Comparison of ENCODE assay signal across 1 fruit fly cellular context in the genomic region with DNA sequence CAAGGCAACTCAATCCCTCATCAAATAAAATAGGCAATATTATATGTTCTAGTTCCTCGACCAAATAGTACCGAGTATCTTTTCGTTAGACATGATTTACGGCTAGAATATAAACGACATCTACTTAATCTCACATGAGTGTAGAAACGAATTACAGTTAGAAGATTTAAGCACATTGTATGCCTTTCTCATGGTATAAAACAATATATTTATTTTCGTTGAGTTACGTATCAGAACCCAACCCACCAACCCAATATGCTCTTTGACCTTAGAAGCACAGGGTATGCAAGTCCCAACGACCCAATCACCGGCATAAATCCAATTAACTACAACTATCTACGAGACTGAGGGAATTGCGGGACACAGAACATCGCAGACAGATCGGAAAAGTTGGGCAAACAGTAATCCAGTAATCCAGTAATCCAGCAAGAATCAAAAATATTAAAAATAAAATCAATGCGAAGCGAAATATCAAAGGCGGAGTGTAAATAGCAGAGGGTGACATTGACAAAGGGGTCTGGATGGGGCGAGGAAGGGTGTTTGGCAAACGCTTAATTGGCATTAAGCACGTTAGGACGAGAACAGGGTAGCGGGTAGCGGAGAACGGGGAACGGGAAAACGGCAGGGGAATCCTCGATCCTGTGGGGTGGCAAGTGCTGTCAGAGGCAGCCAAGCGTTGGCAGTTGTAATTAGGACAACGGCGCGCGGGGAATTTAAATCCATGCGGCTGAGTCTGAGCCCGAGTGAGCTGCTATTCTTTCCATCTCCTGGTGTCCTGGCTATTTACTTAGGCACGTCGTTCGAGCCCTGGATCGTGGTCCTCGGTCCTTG.
TF ChIP-seq lines count a peak whose summit lies in the region.

No protein-coding gene starts in this region.

TF ChIP-seq in whole organism, embryonic, 481 proteins besides CTCF, POLR2A, EP300 and RAD21 (continued from another document):
- peak; percentile 20 for TF ChIP-seq CG14710 (tag; optimal IDR thresholded peaks at IDR 0.05; lab: Kevin White, UChicago)
- no peak for TF ChIP-seq Hmx (GFP tag; optimal IDR thresholded peaks at IDR 0.05; lab: Kevin White, UChicago)
- no peak for TF ChIP-seq sug (tag; optimal IDR thresholded peaks at IDR 0.05; lab: Kevin White, UChicago)
- no peak for TF ChIP-seq CG31224 (GFP tag; IDR thresholded peaks at IDR 0.05; lab: Robert Waterston, UW)
- peak; percentile 44 for TF ChIP-seq CG1603 (tag; optimal IDR thresholded peaks at IDR 0.05; lab: Kevin White, UChicago)
- no peak for TF ChIP-seq usp (GFP tag; optimal IDR thresholded peaks at IDR 0.05; lab: Kevin White, UChicago)
- no peak for TF ChIP-seq E2f2 (GFP tag; IDR thresholded peaks at IDR 0.05; lab: Robert Waterston, UW)
- peak; percentile 66 for TF ChIP-seq Med (GFP tag; lab: Kevin White, UChicago)
- peak; percentile 53; the same call in 1 of the 2 replicates for TF ChIP-seq CG8765 (GFP tag; IDR thresholded peaks at IDR 0.05; lab: Robert Waterston, UW)
- TF ChIP-seq CG6813 (GFP tag; optimal IDR thresholded peaks at IDR 0.05; lab: Kevin White, UChicago), result no peak
- TF ChIP-seq onecut (GFP tag; IDR thresholded peaks at IDR 0.05; lab: Robert Waterston, UW), result peak; percentile 39
- TF ChIP-seq Kr (GFP tag; optimal IDR thresholded peaks at IDR 0.05; lab: Kevin White, UChicago), result peak; percentile 25
- TF ChIP-seq luna (GFP tag; optimal IDR thresholded peaks at IDR 0.05; lab: Kevin White, UChicago), result no peak
- peak; percentile 62 for TF ChIP-seq nerfin-1 (tag; optimal IDR thresholded peaks at IDR 0.05; lab: Kevin White, UChicago)
- TF ChIP-seq CG5953 (GFP tag; IDR thresholded peaks at IDR 0.05; lab: Robert Waterston, UW), result no peak
- TF ChIP-seq CG16863 (GFP tag; optimal IDR thresholded peaks at IDR 0.05; lab: Kevin White, UChicago), result no peak
- no peak for TF ChIP-seq CG4328 (GFP tag; optimal IDR thresholded peaks at IDR 0.05; lab: Kevin White, UChicago)
- TF ChIP-seq CG15479 (GFP tag; optimal IDR thresholded peaks at IDR 0.05; lab: Kevin White, UChicago), result no peak
- TF ChIP-seq Oli (tag; optimal IDR thresholded peaks at IDR 0.05; lab: Kevin White, UChicago), result peak; percentile 5
- TF ChIP-seq Chrac-16 (GFP tag; optimal IDR thresholded peaks at IDR 0.05; lab: Kevin White, UChicago), result no peak
- no peak for TF ChIP-seq pnt (GFP tag; optimal IDR thresholded peaks at IDR 0.05; lab: Kevin White, UChicago)
- peak in 1 of 2 experiments; percentile 67 for TF ChIP-seq eve (GFP tag; optimal IDR thresholded peaks at IDR 0.05; lab: Kevin White, UChicago)
- TF ChIP-seq CG10543 (GFP tag; optimal IDR thresholded peaks at IDR 0.05; lab: Kevin White, UChicago), result peak; percentile 42
- TF ChIP-seq grau (tag; optimal IDR thresholded peaks at IDR 0.05; lab: Kevin White, UChicago), result peak; percentile 9
- peak; percentile 53 for TF ChIP-seq gsb-n (tag; optimal IDR thresholded peaks at IDR 0.05; lab: Kevin White, UChicago)
- 0 out of 3 replicates have a peak, but pooled peaks have one; percentile 22 for TF ChIP-seq zfh1 (GFP tag; IDR thresholded peaks at IDR 0.05; lab: Robert Waterston, UW)
- TF ChIP-seq CG2712 (tag; optimal IDR thresholded peaks at IDR 0.05; lab: Kevin White, UChicago), result peak; percentile 32
- peak; percentile 12 for TF ChIP-seq Xbp1 (GFP tag; optimal IDR thresholded peaks at IDR 0.05; lab: Kevin White, UChicago)
- no peak for TF ChIP-seq org-1 (GFP tag; optimal IDR thresholded peaks at IDR 0.05; lab: Kevin White, UChicago)
- no peak for TF ChIP-seq CG13624 (GFP tag; optimal IDR thresholded peaks at IDR 0.05; lab: Kevin White, UChicago)
- no peak for TF ChIP-seq CG17912 (GFP tag; optimal IDR thresholded peaks at IDR 0.05; lab: Kevin White, UChicago)
- peak; percentile 16 for TF ChIP-seq fd96Cb (tag; optimal IDR thresholded peaks at IDR 0.05; lab: Kevin White, UChicago)
- TF ChIP-seq CG8388 (GFP tag; optimal IDR thresholded peaks at IDR 0.05; lab: Kevin White, UChicago), result no peak
- TF ChIP-seq caup (GFP tag; optimal IDR thresholded peaks at IDR 0.05; lab: Kevin White, UChicago; ENCODE audit: severe bottlenecking), result no peak
- TF ChIP-seq CG7839 (tag; optimal IDR thresholded peaks at IDR 0.05; lab: Kevin White, UChicago), result peak; percentile 37
- TF ChIP-seq unpg (GFP tag; optimal IDR thresholded peaks at IDR 0.05; lab: Kevin White, UChicago), result no peak
- no peak for TF ChIP-seq Ets97D (GFP tag; optimal IDR thresholded peaks at IDR 0.05; lab: Kevin White, UChicago)
- TF ChIP-seq CG9797 (GFP tag; optimal IDR thresholded peaks at IDR 0.05; lab: Kevin White, UChicago), result no peak
- no peak for TF ChIP-seq btn (GFP tag; optimal IDR thresholded peaks at IDR 0.05; lab: Kevin White, UChicago)
- no peak for TF ChIP-seq Camta (GFP tag; optimal IDR thresholded peaks at IDR 0.05; lab: Kevin White, UChicago)
- TF ChIP-seq corto (GFP tag; optimal IDR thresholded peaks at IDR 0.05; lab: Kevin White, UChicago), result no peak
- TF ChIP-seq Hey (tag; optimal IDR thresholded peaks at IDR 0.05; lab: Kevin White, UChicago), result peak; percentile 86
- no peak for TF ChIP-seq Hr78 (GFP tag; optimal IDR thresholded peaks at IDR 0.05; lab: Kevin White, UChicago)
- TF ChIP-seq sd (tag; optimal IDR thresholded peaks at IDR 0.05; lab: Kevin White, UChicago), result peak; percentile 26
- TF ChIP-seq Lim3 (GFP tag; IDR thresholded peaks at IDR 0.05; lab: Robert Waterston, UW), result no peak
- peak in 1 of 2 experiments; percentile 35 for TF ChIP-seq bsh (GFP tag; optimal IDR thresholded peaks at IDR 0.05; lab: Kevin White, UChicago)
- no peak for TF ChIP-seq CG1233 (GFP tag; optimal IDR thresholded peaks at IDR 0.05; lab: Kevin White, UChicago)
- no peak for TF ChIP-seq CG4404 (GFP tag; IDR thresholded peaks at IDR 0.05; lab: Robert Waterston, UW)
- no peak for TF ChIP-seq Scr (GFP tag; IDR thresholded peaks at IDR 0.05; lab: Robert Waterston, UW; ENCODE audit: partially characterized antibody)
- peak; percentile 0 for TF ChIP-seq CoRest (tag; optimal IDR thresholded peaks at IDR 0.05; lab: Kevin White, UChicago)
- peak; percentile 91 for TF ChIP-seq pros (GFP tag; optimal IDR thresholded peaks at IDR 0.05; lab: Kevin White, UChicago)
- TF ChIP-seq CG14965 (GFP tag; optimal IDR thresholded peaks at IDR 0.05; lab: Kevin White, UChicago; ENCODE audit: borderline replicate concordance), result no peak
- TF ChIP-seq CkIIα-i1 (GFP tag; IDR thresholded peaks at IDR 0.05; lab: Robert Waterston, UW), result no peak
- TF ChIP-seq CG43689 (GFP tag; IDR thresholded peaks at IDR 0.05; lab: Robert Waterston, UW), result no peak
- no peak for TF ChIP-seq zen (tag; optimal IDR thresholded peaks at IDR 0.05; lab: Kevin White, UChicago)
- TF ChIP-seq bbx (GFP tag; IDR thresholded peaks at IDR 0.05; lab: Robert Waterston, UW; ENCODE audit: partially characterized antibody), result no peak
- no peak for TF ChIP-seq fu2 (GFP tag; optimal IDR thresholded peaks at IDR 0.05; lab: Kevin White, UChicago)
- peak; percentile 31 for TF ChIP-seq CG18599 (GFP tag; optimal IDR thresholded peaks at IDR 0.05; lab: Kevin White, UChicago)
- TF ChIP-seq D19B (GFP tag; optimal IDR thresholded peaks at IDR 0.05; lab: Kevin White, UChicago), result peak; percentile 81
- TF ChIP-seq Dek (tag; optimal IDR thresholded peaks at IDR 0.05; lab: Kevin White, UChicago), result no peak
- TF ChIP-seq h (optimal IDR thresholded peaks at IDR 0.05; lab: Kevin White, UChicago), result no peak
- TF ChIP-seq phol (tag; optimal IDR thresholded peaks at IDR 0.05; lab: Kevin White, UChicago), result peak; percentile 8
- peak in 1 of 2 experiments; percentile 39 for TF ChIP-seq pan (optimal IDR thresholded peaks at IDR 0.05; lab: Kevin White, UChicago)
- TF ChIP-seq pan (GFP tag; optimal IDR thresholded peaks at IDR 0.05 in 1 of 2, IDR thresholded peaks at IDR 0.05 in 1 of 2), result peak in 1 of 2 experiments; percentile 15
- TF ChIP-seq D19A (tag; optimal IDR thresholded peaks at IDR 0.05; lab: Kevin White, UChicago), result peak; percentile 13
- 0 out of 2 replicates have a peak, but pooled peaks have one; percentile 20 for TF ChIP-seq chm (GFP tag; IDR thresholded peaks at IDR 0.05; lab: Robert Waterston, UW)
- TF ChIP-seq cas (GFP tag; IDR thresholded peaks at IDR 0.05; lab: Robert Waterston, UW), result no peak
- TF ChIP-seq oc (tag; optimal IDR thresholded peaks at IDR 0.05; lab: Kevin White, UChicago), result peak; percentile 89
- no peak for TF ChIP-seq bowl (GFP tag; IDR thresholded peaks at IDR 0.05; lab: Robert Waterston, UW)
- peak; percentile 61 for TF ChIP-seq Ets65A (GFP tag; lab: Kevin White, UChicago)
- TF ChIP-seq CG10267 (tag; optimal IDR thresholded peaks at IDR 0.05; lab: Kevin White, UChicago), result peak; percentile 22
